Worm (Caenorhabditis elegans) whole organism, L4/young adult: Measurements from ENCODE around the gene ZK1037.6.

Experiments used
- W03F9.2 ChIP-seq: fragments of 150-350 bp; optimal IDR thresholded peaks from 2 replicates; lab custom pipeline; 2014; ENCODE audit warnings: missing biosample characterization, missing genetic modification characterization
- dao-5 ChIP-seq: sonication (generic microtip); optimal IDR thresholded peaks from 2 replicates; lab custom pipeline; 2016; ENCODE audit warnings: missing genotype, missing genetic modification characterization, moderate library complexity, missing compliant biosample characterization
- him-1 ChIP-seq: sonication (generic microtip); optimal IDR thresholded peaks from 2 replicates; lab custom pipeline; 2016; ENCODE audit warnings: missing genotype, missing genetic modification reagents, missing genetic modification characterization, missing compliant biosample characterization

ce11 chrV:15350615-15351014 is 23.0 kb upstream of the ZK1037.6 start, which contains the start of gene clec-231:
- no peak for TF ChIP-seq him-1 (tag; lab: Kevin White, UChicago)
- no peak for TF ChIP-seq dao-5 (tag; lab: Kevin White, UChicago)
- no peak for TF ChIP-seq W03F9.2
